Worm (Caenorhabditis elegans) whole organism, young adult: Measurements from ENCODE around the gene T27F7.12.

Source experiments
- C06A6.2 ChIP-seq: fragments of 200-800 bp; sonication (Bioruptor generic); conservative IDR thresholded peaks from 2 replicates; pipeline ENCODE4 v1.3.6; 2022; ENCODE audit warnings: missing genetic modification characterization, missing compliant biosample characterization
- C17E4.6 ChIP-seq: fragments of 200-800 bp; sonication (Bioruptor generic); IDR thresholded peaks from 2 replicates; pipeline ENCODE4 v1.3.6; 2022; ENCODE audit warnings: missing genetic modification reagents, missing genetic modification characterization, missing compliant biosample characterization
- ama-1 ChIP-seq, 3 experiments: fragments of 150-350 bp in 1 of 3; sonication (generic microtip) in 2 of 3; optimal IDR thresholded peaks; 2 replicates each; lab custom pipeline; 2014 to 2018; ENCODE audit warnings: missing biosample characterization in 2 of 3, missing genetic modification characterization in 2 of 3, missing genetic modification reagents in 2 of 3
- ceh-40 ChIP-seq: fragments of 200-800 bp; sonication (Bioruptor generic); IDR thresholded peaks from 2 replicates; pipeline ENCODE4 v1.3.6; 2022; ENCODE audit warnings: missing genetic modification characterization, missing compliant biosample characterization
- chd-7 ChIP-seq: sonication (generic microtip); optimal IDR thresholded peaks from 2 replicates; lab custom pipeline; 2016; ENCODE audit warnings: mild to moderate bottlenecking, missing genetic modification characterization, moderate library complexity, missing compliant biosample characterization
- die-1 ChIP-seq: sonication (generic microtip); optimal IDR thresholded peaks from 2 replicates; lab custom pipeline; 2016; ENCODE audit warnings: missing genotype, mild to moderate bottlenecking, missing genetic modification characterization, missing compliant biosample characterization
- him-1 ChIP-seq: sonication (generic microtip); optimal IDR thresholded peaks from 2 replicates; lab custom pipeline; 2016; ENCODE audit warnings: missing genotype, missing genetic modification reagents, missing genetic modification characterization, missing compliant biosample characterization
- nhr-27 ChIP-seq: fragments of 200-800 bp; sonication (Bioruptor generic); optimal IDR thresholded peaks from 2 replicates; lab custom pipeline; 2018; ENCODE audit warnings: mild to moderate bottlenecking, missing genetic modification characterization, moderate library complexity, missing compliant biosample characterization
- pha-4 ChIP-seq: fragments of 150-350 bp; sonication (generic microtip); optimal IDR thresholded peaks from 2 replicates; lab custom pipeline; 2014; ENCODE audit warnings: missing biosample characterization, missing genetic modification reagents, missing genetic modification characterization
- snpc-1.3 ChIP-seq: sonication (generic microtip); optimal IDR thresholded peaks from 2 replicates; lab custom pipeline; 2017; ENCODE audit warnings: missing genetic modification characterization, mild to moderate bottlenecking, missing compliant biosample characterization, antibody characterized with exemption, moderate library complexity, missing genotype, missing genetic modification reagents; ENCODE audit not compliant: insufficient read depth
- unc-62 ChIP-seq: fragments of 150-350 bp; optimal IDR thresholded peaks from 2 replicates; lab custom pipeline; 2014; ENCODE audit warnings: missing biosample characterization, missing genetic modification reagents, missing genetic modification characterization

- TF ChIP-seq C17E4.6 (GFP tag; lab: Robert Waterston, UW) = no peak
- TF ChIP-seq die-1 (tag; lab: Kevin White, UChicago) = no peak
- no peak for TF ChIP-seq him-1 (tag; lab: Kevin White, UChicago)
- TF ChIP-seq snpc-1.3 (tag; lab: Kevin White, UChicago) = no peak
- TF ChIP-seq chd-7 (tag; lab: Kevin White, UChicago) = no peak
- TF ChIP-seq pha-4 (tag; lab: Kevin White, UChicago) = no peak
- TF ChIP-seq ceh-40 (GFP tag; lab: Robert Waterston, UW) = no peak
- no peak for TF ChIP-seq nhr-27 (tag; lab: Kevin White, UChicago)
- TF ChIP-seq C06A6.2 (GFP tag; lab: Robert Waterston, UW) = no peak
- no peak for TF ChIP-seq unc-62 (GFP tag; lab: Kevin White, UChicago)
- TF ChIP-seq ama-1 (optimal IDR thresholded peaks at IDR 0.05; lab: Kevin White, UChicago) = no peak
- TF ChIP-seq ama-1 (GFP tag; optimal IDR thresholded peaks at IDR 0.05; lab: Kevin White, UChicago) = no peak
Observed at ce11 chrII:5014399-5014798, 24.5 kb downstream of the T27F7.12 start, which contains the start of gene F59A6.2.
